Fruit fly (Drosophila melanogaster): ENCODE measurements around the gene CG9281.

CG9281 gene

dm6 chrX:15671026-15671563 lies 39.2 kb downstream of the CG9281 start, which contains the start of gene CG15646 (continued):
- no peak for TF ChIP-seq jumu (GFP tag; optimal IDR thresholded peaks at IDR 0.05)
- no peak for TF ChIP-seq fd64A (GFP tag; optimal IDR thresholded peaks at IDR 0.05)
- TF ChIP-seq CG34376 (GFP tag; optimal IDR thresholded peaks at IDR 0.05) = no peak
- TF ChIP-seq E2f1 (GFP tag; IDR thresholded peaks at IDR 0.05) = peak; percentile 62
- peak; percentile 74 for TF ChIP-seq row (GFP tag; IDR thresholded peaks at IDR 0.05)
- TF ChIP-seq corto (GFP tag; optimal IDR thresholded peaks at IDR 0.05) = no peak
- peak; percentile 93 for TF ChIP-seq CG14710 (tag; optimal IDR thresholded peaks at IDR 0.05)
- peak; percentile 11 for TF ChIP-seq CrebB (tag; optimal IDR thresholded peaks at IDR 0.05)
- no peak for TF ChIP-seq Dbx (GFP tag; IDR thresholded peaks at IDR 0.05)
- peak; percentile 62 for TF ChIP-seq tio (GFP tag; optimal IDR thresholded peaks at IDR 0.05)
- no peak for TF ChIP-seq HLH4C (GFP tag; IDR thresholded peaks at IDR 0.05; ENCODE audit: partially characterized antibody)
- TF ChIP-seq CG18619 (GFP tag; optimal IDR thresholded peaks at IDR 0.05) = peak; percentile 52
- TF ChIP-seq bowl (GFP tag; IDR thresholded peaks at IDR 0.05) = no peak
- peak; percentile 94 for TF ChIP-seq CG17829 (tag; optimal IDR thresholded peaks at IDR 0.05)
- no peak for TF ChIP-seq vfl (GFP tag; optimal IDR thresholded peaks at IDR 0.05)
- peak; percentile 33 for TF ChIP-seq HHEX (GFP tag; optimal IDR thresholded peaks at IDR 0.05)
- TF ChIP-seq Doc2 (GFP tag; IDR thresholded peaks at IDR 0.05) = no peak
- peak; percentile 10 for TF ChIP-seq CG10431 (GFP tag; optimal IDR thresholded peaks at IDR 0.05)
- TF ChIP-seq Med (GFP tag) = no peak
- TF ChIP-seq Lpt (GFP tag; optimal IDR thresholded peaks at IDR 0.05) = no peak
- peak; percentile 93 for TF ChIP-seq CG17361 (GFP tag; IDR thresholded peaks at IDR 0.05)
- peak; percentile 78 for TF ChIP-seq CG4424 (GFP tag; optimal IDR thresholded peaks at IDR 0.05)
- TF ChIP-seq H2.0 (GFP tag; IDR thresholded peaks at IDR 0.05) = no peak
- no peak for TF ChIP-seq CG16863 (GFP tag; optimal IDR thresholded peaks at IDR 0.05)
- no peak for TF ChIP-seq disco-r (GFP tag; optimal IDR thresholded peaks at IDR 0.05)
- TF ChIP-seq CG7839 (tag; optimal IDR thresholded peaks at IDR 0.05) = peak; percentile 85
- peak; percentile 71 for TF ChIP-seq twi (tag; optimal IDR thresholded peaks at IDR 0.05)
- no peak for TF ChIP-seq Eip74EF (GFP tag; optimal IDR thresholded peaks at IDR 0.05)
- no peak for TF ChIP-seq amos (GFP tag; IDR thresholded peaks at IDR 0.05; ENCODE audit: partially characterized antibody)
- TF ChIP-seq Ravus (GFP tag; IDR thresholded peaks at IDR 0.05) = no peak
- TF ChIP-seq CG15696 (tag; optimal IDR thresholded peaks at IDR 0.05) = peak; percentile 95
- peak in 1 of 2 experiments; percentile 59 for TF ChIP-seq Hr51 (GFP tag; optimal IDR thresholded peaks at IDR 0.05)
- peak; percentile 52 for TF ChIP-seq CG15011 (GFP tag; optimal IDR thresholded peaks at IDR 0.05)
- peak; percentile 38 for TF ChIP-seq CG12659 (GFP tag; optimal IDR thresholded peaks at IDR 0.05)
- TF ChIP-seq nau (GFP tag; optimal IDR thresholded peaks at IDR 0.05) = no peak
- TF ChIP-seq CG12942 (GFP tag; optimal IDR thresholded peaks at IDR 0.05) = no peak
- TF ChIP-seq CG32767 (GFP tag; IDR thresholded peaks at IDR 0.05) = 0 out of 2 replicates have a peak, but pooled peaks have one; percentile 28
- TF ChIP-seq zen2 (GFP tag; IDR thresholded peaks at IDR 0.05; ENCODE audit: partially characterized antibody) = no peak
- TF ChIP-seq CG1832 (GFP tag; optimal IDR thresholded peaks at IDR 0.05) = no peak
- TF ChIP-seq CG1603 (tag; optimal IDR thresholded peaks at IDR 0.05) = peak; percentile 63
- peak; percentile 49 for TF ChIP-seq CG10462 (GFP tag; optimal IDR thresholded peaks at IDR 0.05)
- TF ChIP-seq lilli (GFP tag; optimal IDR thresholded peaks at IDR 0.05) = peak; percentile 29
- peak; percentile 48 for TF ChIP-seq Xbp1 (GFP tag; optimal IDR thresholded peaks at IDR 0.05)
- TF ChIP-seq Vsx1 (GFP tag; optimal IDR thresholded peaks at IDR 0.05) = peak; percentile 35
- TF ChIP-seq CG7987 (GFP tag; optimal IDR thresholded peaks at IDR 0.05) = no peak
- TF ChIP-seq CG17186 (GFP tag; optimal IDR thresholded peaks at IDR 0.05) = no peak
- no peak for TF ChIP-seq Neu2 (GFP tag; optimal IDR thresholded peaks at IDR 0.05; ENCODE audit: borderline replicate concordance)
- TF ChIP-seq CG8359 (GFP tag; optimal IDR thresholded peaks at IDR 0.05; ENCODE audit: borderline replicate concordance) = peak; percentile 59
- peak; percentile 77 for TF ChIP-seq sim (GFP tag; IDR thresholded peaks at IDR 0.05)

Measured in whole organism, embryonic.